Worm (Caenorhabditis elegans) whole organism, midembryonic: ENCODE measurements around the gene Y39A3CL.7.

Source experiments
- T22C8.4 ChIP-seq: fragments of 200-800 bp; sonication (Bioruptor generic); IDR thresholded peaks from 2 replicates; pipeline ENCODE4 v1.3.6; 2022; ENCODE audit warnings: missing genetic modification characterization, missing compliant biosample characterization
- cog-1 ChIP-seq: sonication (generic microtip); optimal IDR thresholded peaks from 2 replicates; lab custom pipeline; 2016; ENCODE audit warnings: missing genetic modification characterization, missing compliant biosample characterization
- flt-1 ChIP-seq: fragments of 200-800 bp; sonication (Bioruptor generic); IDR thresholded peaks from 2 replicates; pipeline ENCODE4 v1.3.6; 2022; ENCODE audit warnings: missing genetic modification characterization, missing compliant biosample characterization
- klf-2 ChIP-seq: fragments of 200-800 bp; sonication (Bioruptor generic); conservative IDR thresholded peaks from 2 replicates; pipeline ENCODE4 v1.3.6; 2022; ENCODE audit warnings: missing genetic modification reagents, missing genetic modification characterization, missing compliant biosample characterization
- med-1 ChIP-seq: sonication (generic microtip); optimal IDR thresholded peaks from 2 replicates; lab custom pipeline; 2017; ENCODE audit warnings: missing genetic modification characterization, mild to moderate bottlenecking, missing compliant biosample characterization, antibody characterized with exemption, missing genetic modification reagents; ENCODE audit not compliant: insufficient read depth
- ref-1 ChIP-seq: fragments of 200-800 bp; sonication (Bioruptor generic); conservative IDR thresholded peaks from 2 replicates; pipeline ENCODE4 v1.3.6; 2022; ENCODE audit warnings: missing genetic modification reagents, missing genetic modification characterization, missing compliant biosample characterization
- tab-1 ChIP-seq: fragments of 200-800 bp; sonication (Bioruptor generic); IDR thresholded peaks from 2 replicates; pipeline ENCODE4 v1.3.6; 2022; ENCODE audit warnings: missing genetic modification characterization, missing compliant biosample characterization
- ztf-23 ChIP-seq: fragments of 200-800 bp; sonication (Bioruptor generic); IDR thresholded peaks from 2 replicates; pipeline ENCODE4 v1.3.6; 2022; ENCODE audit warnings: missing genetic modification reagents, missing genetic modification characterization, missing compliant biosample characterization
- ztf-29 ChIP-seq: fragments of 200-800 bp; sonication (Bioruptor generic); IDR thresholded peaks from 2 replicates; pipeline ENCODE4 v1.3.6; 2022; ENCODE audit warnings: missing genetic modification reagents, missing genetic modification characterization, missing compliant biosample characterization

DNA sequence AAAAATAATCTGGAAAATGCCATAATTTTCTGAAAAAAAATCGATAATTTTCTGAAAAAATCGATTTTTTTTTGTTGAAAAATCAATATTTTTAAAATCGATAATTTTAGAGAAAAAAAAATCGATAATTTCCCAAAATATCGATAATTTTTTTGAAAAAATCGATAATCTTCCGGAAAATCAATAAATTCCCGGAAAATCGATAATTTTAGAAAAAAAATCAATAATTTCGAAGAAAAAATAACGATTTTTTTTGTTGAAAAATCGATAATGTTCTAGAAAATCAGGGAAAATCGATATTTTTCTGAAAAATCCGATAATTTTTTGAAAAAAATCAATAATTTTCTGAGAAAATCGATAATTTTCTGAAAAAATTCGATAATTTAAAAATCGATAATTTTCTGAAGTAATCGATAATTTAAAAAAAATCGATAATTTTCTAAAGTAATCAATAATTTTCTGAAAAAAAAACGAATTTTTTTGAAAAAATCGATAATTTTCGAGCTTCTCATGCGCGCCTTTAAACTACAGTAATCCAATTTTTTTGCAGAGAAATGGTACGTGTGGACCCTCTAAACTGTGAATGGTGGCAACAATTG lies 51.6 kb downstream of the Y39A3CL.7 start:
- peak; percentile 81 for TF ChIP-seq T22C8.4
- TF ChIP-seq cog-1 (tag; lab: Kevin White, UChicago) = no peak
- TF ChIP-seq med-1 (GFP tag; lab: Kevin White, UChicago) = no peak
- no peak for TF ChIP-seq tab-1
- no peak for TF ChIP-seq ztf-23 (GFP tag; lab: Robert Waterston, UW)
- TF ChIP-seq ztf-29 = no peak
- no peak for TF ChIP-seq flt-1 (GFP tag; lab: Robert Waterston, UW)
- no peak for TF ChIP-seq ref-1 (GFP tag; lab: Robert Waterston, UW)
- no peak for TF ChIP-seq klf-2 (GFP tag; lab: Robert Waterston, UW)
